Fruit fly (Drosophila melanogaster): ENCODE data around the gene CG18789.

CG18789 gene

DNA sequence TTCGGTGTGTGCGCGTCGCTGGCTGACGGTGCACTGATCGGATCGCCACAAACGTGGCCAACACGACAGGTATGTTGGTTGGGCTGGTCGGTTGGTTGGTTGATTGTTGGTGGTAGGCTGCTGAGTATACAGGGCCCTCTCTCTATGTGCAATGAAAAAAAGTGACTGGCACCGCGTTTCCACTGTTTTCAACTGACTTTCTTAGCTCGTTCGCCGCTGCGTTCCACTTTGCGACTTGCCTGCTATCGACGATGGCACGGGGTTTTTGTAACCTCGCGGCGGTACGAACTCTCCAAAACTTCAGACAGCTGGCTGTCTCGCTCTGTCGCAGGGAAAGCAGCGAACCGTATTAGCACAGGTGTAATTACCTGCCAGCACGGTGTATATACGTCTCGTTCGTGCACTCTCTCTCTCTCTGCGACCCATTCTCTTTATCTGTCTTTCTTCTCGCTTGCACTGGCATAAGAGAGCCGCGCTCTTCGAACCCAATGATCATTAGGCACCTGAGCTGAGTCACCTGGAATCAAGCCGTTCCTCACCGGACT lies 24.3 kb downstream of the CG18789 start:
- TF ChIP-seq CG9139 (GFP tag; optimal IDR thresholded peaks at IDR 0.05) (no peak), CG3919 (GFP tag; optimal IDR thresholded peaks at IDR 0.05) (peak; percentile 39), eg (GFP tag; IDR thresholded peaks at IDR 0.05) (peak; percentile 48; the same call in 1 of the 3 replicates), svp (GFP tag) (peak; percentile 56), CG15336 (GFP tag; IDR thresholded peaks at IDR 0.05) (0 out of 2 replicates have a peak, but pooled peaks have one; percentile 35), achi (GFP tag; optimal IDR thresholded peaks at IDR 0.05) (no peak), CG6854 (GFP tag; optimal IDR thresholded peaks at IDR 0.05) (peak; percentile 45), fkh (GFP tag; optimal IDR thresholded peaks at IDR 0.05) (peak; percentile 85), Met (GFP tag; optimal IDR thresholded peaks at IDR 0.05) (peak; percentile 11), CG1621 (tag; optimal IDR thresholded peaks at IDR 0.05) (peak; percentile 18), topi (GFP tag; optimal IDR thresholded peaks at IDR 0.05) (peak; percentile 26), esn (GFP tag; optimal IDR thresholded peaks at IDR 0.05) (peak; percentile 36), CG11902 (GFP tag; optimal IDR thresholded peaks at IDR 0.05) (no peak), CG11294 (GFP tag; IDR thresholded peaks at IDR 0.05) (no peak), CG8632 (GFP tag; optimal IDR thresholded peaks at IDR 0.05) (no peak), Sox15 (GFP tag; optimal IDR thresholded peaks at IDR 0.05) (no peak), Eip75B (GFP tag; optimal IDR thresholded peaks at IDR 0.05) (peak; percentile 37), fd59A (GFP tag; optimal IDR thresholded peaks at IDR 0.05) (no peak), ss (GFP tag; optimal IDR thresholded peaks at IDR 0.05) (peak; percentile 31 to 54), net (GFP tag; optimal IDR thresholded peaks at IDR 0.05) (no peak), Sox102F (GFP tag; optimal IDR thresholded peaks at IDR 0.05) (peak; percentile 29), CG6792 (GFP tag; optimal IDR thresholded peaks at IDR 0.05) (no peak), Sox14 (GFP tag; optimal IDR thresholded peaks at IDR 0.05) (peak; percentile 29), lz (GFP tag; optimal IDR thresholded peaks at IDR 0.05) (no peak), Eip78C (GFP tag) (peak; percentile 46), Blimp-1 (GFP tag; optimal IDR thresholded peaks at IDR 0.05) (peak; percentile 13), salr (GFP tag; optimal IDR thresholded peaks at IDR 0.05) (no peak), CG3032 (tag; optimal IDR thresholded peaks at IDR 0.05) (no peak), CG11762 (GFP tag; optimal IDR thresholded peaks at IDR 0.05; ENCODE audit: insufficient read depth) (no peak), Lpt (GFP tag; optimal IDR thresholded peaks at IDR 0.05) (peak; percentile 17), dsx (GFP tag; optimal IDR thresholded peaks at IDR 0.05; ENCODE audit: poor library complexity, severe bottlenecking) (peak; percentile 23), CG6163 (GFP tag; IDR thresholded peaks at IDR 0.05) (0 out of 3 replicates have a peak, but pooled peaks have one; percentile 28), CG6276 (GFP tag; optimal IDR thresholded peaks at IDR 0.05) (peak; percentile 10), CG10669 (GFP tag; optimal IDR thresholded peaks at IDR 0.05) (no peak), CG6808 (GFP tag; optimal IDR thresholded peaks at IDR 0.05) (peak; percentile 5), acj6 (GFP tag; optimal IDR thresholded peaks at IDR 0.05) (no peak), vri (GFP tag; optimal IDR thresholded peaks at IDR 0.05) (no peak), CG7368 (GFP tag; optimal IDR thresholded peaks at IDR 0.05) (peak; percentile 24)

DNA sequence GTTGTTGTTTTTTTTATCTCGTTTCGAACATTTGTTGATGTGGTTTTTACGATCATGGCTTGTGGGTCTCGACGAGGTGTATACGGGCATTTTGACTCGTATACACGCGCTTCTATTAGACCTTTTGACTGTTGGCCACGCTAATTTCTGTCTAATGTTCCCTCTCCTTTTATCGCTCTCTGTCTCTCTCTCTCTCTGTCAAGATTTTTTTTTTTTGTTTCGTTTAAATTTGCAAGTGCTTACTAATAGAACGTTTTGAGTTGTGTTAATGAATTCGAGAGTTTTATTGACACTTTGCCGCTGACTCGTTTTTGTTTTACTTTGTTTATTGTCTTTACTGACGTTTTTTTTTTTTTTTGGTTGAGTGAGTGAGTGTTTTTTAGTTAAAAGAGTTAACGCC lies 24.9 kb downstream of the CG18789 start:
- no peak for TF ChIP-seq CG11762 (GFP tag; optimal IDR thresholded peaks at IDR 0.05; ENCODE audit: insufficient read depth)
- no peak for TF ChIP-seq CG10669 (GFP tag; optimal IDR thresholded peaks at IDR 0.05)
- TF ChIP-seq CG31627 (GFP tag; optimal IDR thresholded peaks at IDR 0.05): no peak
- TF ChIP-seq CG7368 (GFP tag; optimal IDR thresholded peaks at IDR 0.05): no peak
- TF ChIP-seq Smox (GFP tag; optimal IDR thresholded peaks at IDR 0.05): no peak
- TF ChIP-seq eg (GFP tag; IDR thresholded peaks at IDR 0.05): no peak
- TF ChIP-seq Sox102F (GFP tag; optimal IDR thresholded peaks at IDR 0.05): no peak
- no peak for TF ChIP-seq CG34406 (GFP tag; optimal IDR thresholded peaks at IDR 0.05)
- TF ChIP-seq svp (GFP tag): no peak
- no peak for TF ChIP-seq CG8119 (GFP tag; IDR thresholded peaks at IDR 0.05)
- TF ChIP-seq CG3032 (tag; optimal IDR thresholded peaks at IDR 0.05): no peak
- no peak for TF ChIP-seq CG8319 (GFP tag; optimal IDR thresholded peaks at IDR 0.05)
- no peak for TF ChIP-seq Met (GFP tag; optimal IDR thresholded peaks at IDR 0.05)
- TF ChIP-seq lz (GFP tag; optimal IDR thresholded peaks at IDR 0.05): no peak
- no peak for TF ChIP-seq CG6163 (GFP tag; IDR thresholded peaks at IDR 0.05)

Measured in whole organism, prepupa.